Worm (Caenorhabditis elegans): ENCODE data around the gene duo-1.

duo-1 gene

ce11 chrV:11562643-11563042, 8.2 kb downstream of the duo-1 start, which contains the start of gene srx-86:
Gene srx-86 (plus strand): TSS chrV:11562943.
- no peak for TF ChIP-seq ceh-44 (GFP tag; IDR thresholded peaks at IDR 0.05)
- no peak for TF ChIP-seq ZK546.5 (tag; optimal IDR thresholded peaks at IDR 0.05)
- TF ChIP-seq ceh-32 (tag; optimal IDR thresholded peaks at IDR 0.05; ENCODE audit: poor library complexity) = no peak
- no peak for TF ChIP-seq unc-62 (GFP tag; optimal IDR thresholded peaks at IDR 0.05 in 1 of 2)
- TF ChIP-seq unc-62 (tag; optimal IDR thresholded peaks at IDR 0.05) = no peak
- no peak for TF ChIP-seq T20F7.1 (GFP tag; optimal IDR thresholded peaks at IDR 0.05)
- no peak for TF ChIP-seq ceh-62 (tag; optimal IDR thresholded peaks at IDR 0.05)
- no peak for TF ChIP-seq pha-4 (GFP tag; IDR thresholded peaks at IDR 0.05)
- no peak for TF ChIP-seq pha-4 (tag; optimal IDR thresholded peaks at IDR 0.05)
- TF ChIP-seq nhr-42 (GFP tag; IDR thresholded peaks at IDR 0.05) = no peak
- no peak for TF ChIP-seq sdz-12 (GFP tag; optimal IDR thresholded peaks at IDR 0.05)
- TF ChIP-seq dmd-9 (GFP tag; IDR thresholded peaks at IDR 0.05) = no peak
- TF ChIP-seq lin-38 (GFP tag; IDR thresholded peaks at IDR 0.05) = no peak
- TF ChIP-seq mes-2 (tag; optimal IDR thresholded peaks at IDR 0.05; ENCODE audit: poor library complexity, severe bottlenecking) = no peak
- TF ChIP-seq F37D6.2 (tag; optimal IDR thresholded peaks at IDR 0.05) = no peak
- no peak for TF ChIP-seq aha-1 (tag)
- no peak for TF ChIP-seq lin-29 (GFP tag; IDR thresholded peaks at IDR 0.05)
- TF ChIP-seq snpc-1.2 (GFP tag; IDR thresholded peaks at IDR 0.05) = no peak
- no peak for TF ChIP-seq hlh-30 (tag; optimal IDR thresholded peaks at IDR 0.05; ENCODE audit: insufficient read depth)

DNA sequence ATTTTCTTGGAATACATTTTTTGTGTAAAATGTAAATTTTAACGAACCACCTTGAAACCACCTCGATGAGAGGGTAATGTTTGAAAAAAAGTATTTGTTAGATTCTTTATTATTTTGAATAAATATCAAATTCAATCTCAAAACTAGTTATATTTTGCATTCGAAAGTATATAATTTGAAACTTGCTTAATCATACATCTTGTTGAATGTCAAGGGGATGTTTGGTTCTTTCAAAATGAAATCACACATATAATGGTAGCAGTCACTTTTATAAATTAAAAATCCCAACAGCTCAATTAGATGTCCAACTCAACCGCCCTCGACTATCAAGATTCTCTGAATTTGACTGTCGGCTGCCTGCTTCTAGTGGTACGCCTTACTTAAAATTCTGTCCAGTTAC, 10.1 kb downstream of the duo-1 start, which contains the start of gene srx-87:
TSS of gene srx-87 (plus strand) at position 301 of the 400 bp plus-strand sequence.
- TF ChIP-seq mes-2 (tag; optimal IDR thresholded peaks at IDR 0.05; ENCODE audit: poor library complexity, severe bottlenecking) = no peak
- no peak for TF ChIP-seq hlh-30 (tag; optimal IDR thresholded peaks at IDR 0.05; ENCODE audit: insufficient read depth)
- no peak for TF ChIP-seq pha-4 (GFP tag; IDR thresholded peaks at IDR 0.05)
- no peak for TF ChIP-seq pha-4 (tag; optimal IDR thresholded peaks at IDR 0.05)
- TF ChIP-seq daf-12 (tag; optimal IDR thresholded peaks at IDR 0.05) = no peak
- no peak for TF ChIP-seq ceh-20 (GFP tag; IDR thresholded peaks at IDR 0.05)
- no peak for TF ChIP-seq set-16 (GFP tag; IDR thresholded peaks at IDR 0.05)
- TF ChIP-seq ztf-7 (tag; optimal IDR thresholded peaks at IDR 0.05) = no peak
- TF ChIP-seq mxl-3 (GFP tag; optimal IDR thresholded peaks at IDR 0.05) = no peak
- no peak for TF ChIP-seq ama-1 (optimal IDR thresholded peaks at IDR 0.05)
- no peak for TF ChIP-seq Y105C5A.15 (GFP tag; IDR thresholded peaks at IDR 0.05)
- TF ChIP-seq R02D3.7 (tag; optimal IDR thresholded peaks at IDR 0.05) = no peak
- no peak for TF ChIP-seq F10B5.3 (tag; optimal IDR thresholded peaks at IDR 0.05)
- TF ChIP-seq nhr-41 (GFP tag; IDR thresholded peaks at IDR 0.05) = no peak
- TF ChIP-seq T26A8.4 (GFP tag; IDR thresholded peaks at IDR 0.05) = no peak
- no peak for TF ChIP-seq pqm-1 (tag; optimal IDR thresholded peaks at IDR 0.05)
- no peak for TF ChIP-seq tag-97 (GFP tag; IDR thresholded peaks at IDR 0.05)
- no peak for TF ChIP-seq ztf-11 (tag; optimal IDR thresholded peaks at IDR 0.05)
- no peak for TF ChIP-seq madf-9 (GFP tag; conservative IDR thresholded peaks at IDR 0.05)
- no peak for TF ChIP-seq zfp-3 (GFP tag; conservative IDR thresholded peaks at IDR 0.05)

DNA sequence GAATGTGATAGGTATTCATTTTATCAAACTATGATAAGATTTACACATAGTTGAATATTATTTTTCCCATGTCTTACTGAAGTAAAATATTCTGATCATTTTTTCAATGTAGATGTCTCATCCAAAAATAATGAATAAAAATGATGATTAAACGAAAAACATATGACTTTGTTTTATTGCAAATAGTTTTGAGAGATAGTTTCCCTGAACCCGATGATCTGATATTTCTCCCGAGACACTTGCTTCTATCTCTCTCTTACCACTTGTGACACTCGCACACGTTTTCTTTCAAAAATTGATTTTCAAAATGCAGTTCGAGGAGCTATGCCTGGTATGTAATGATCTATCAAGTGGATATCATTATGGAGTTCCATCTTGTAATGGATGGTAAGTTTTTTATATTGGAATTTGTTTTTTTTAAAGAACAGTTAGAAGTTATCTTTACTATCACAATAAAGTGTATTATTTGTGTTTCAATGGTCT, 15.8 kb downstream of the duo-1 start, which contains the start of the genes nhr-101 and pms-2:
TSS of gene nhr-101 (plus strand) at position 308 of the 483 bp plus-strand sequence.
TSS of gene pms-2 (minus strand) at position 433 of the 483 bp plus-strand sequence.
- peak; percentile 61 for TF ChIP-seq mxl-3 (GFP tag; optimal IDR thresholded peaks at IDR 0.05)
- TF ChIP-seq dmd-6 (GFP tag; IDR thresholded peaks at IDR 0.05) = peak; percentile 32
- TF ChIP-seq nhr-28 (tag; optimal IDR thresholded peaks at IDR 0.05) = peak; percentile 22
- no peak for TF ChIP-seq Y105C5A.15 (GFP tag; IDR thresholded peaks at IDR 0.05)
- peak in 1 of 2 experiments; percentile 53 for TF ChIP-seq mdl-1 (tag; optimal IDR thresholded peaks at IDR 0.05)
- TF ChIP-seq hlh-30 (tag; optimal IDR thresholded peaks at IDR 0.05; ENCODE audit: insufficient read depth) = peak; percentile 73
- TF ChIP-seq pha-4 (GFP tag; IDR thresholded peaks at IDR 0.05) = no peak
- TF ChIP-seq pha-4 (tag; optimal IDR thresholded peaks at IDR 0.05) = no peak
